Fruit fly (Drosophila melanogaster): ENCODE data around the gene I-2.

DNA sequence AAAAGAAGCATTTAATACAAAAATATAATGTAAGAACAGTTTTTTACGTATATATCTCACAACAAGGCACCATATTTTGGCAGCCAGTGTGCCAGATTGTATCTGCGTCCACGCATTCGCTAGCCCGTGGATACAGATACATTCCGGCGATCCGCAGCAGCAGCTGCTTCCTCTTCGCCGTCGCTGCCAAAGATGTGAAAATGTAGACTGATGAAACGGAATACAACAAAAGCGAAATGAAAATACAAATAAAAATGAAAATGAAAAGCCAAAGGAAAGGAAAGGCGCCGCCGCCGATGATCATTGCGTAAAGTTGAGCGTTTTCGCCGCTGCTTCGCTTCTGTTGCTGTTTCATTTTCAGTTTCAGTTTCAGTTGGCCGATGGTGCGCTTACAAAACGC is 20.9 kb downstream of the I-2 start:
- TF ChIP-seq brk (GFP tag; optimal IDR thresholded peaks at IDR 0.05) = no peak
- no peak for TF ChIP-seq HLH106 (tag; optimal IDR thresholded peaks at IDR 0.05)
- no peak for TF ChIP-seq h (GFP tag; optimal IDR thresholded peaks at IDR 0.05)
- TF ChIP-seq sv (GFP tag; optimal IDR thresholded peaks at IDR 0.05) = no peak
- no peak for TF ChIP-seq CrebA (GFP tag; optimal IDR thresholded peaks at IDR 0.05; ENCODE audit: borderline replicate concordance)
- TF ChIP-seq pan (optimal IDR thresholded peaks at IDR 0.05) = no peak
- TF ChIP-seq dl (GFP tag; optimal IDR thresholded peaks at IDR 0.05; ENCODE audit: insufficient read depth in 1 of 2, partially characterized antibody in 2 of 2) = no peak
- no peak for TF ChIP-seq Myc (optimal IDR thresholded peaks at IDR 0.05)
- TF ChIP-seq jim (GFP tag; optimal IDR thresholded peaks at IDR 0.05) = no peak
- TF ChIP-seq Hnf4 (GFP tag; optimal IDR thresholded peaks at IDR 0.05) = no peak
- TF ChIP-seq br (GFP tag; optimal IDR thresholded peaks at IDR 0.05) = no peak
- no peak for TF ChIP-seq usp (GFP tag; optimal IDR thresholded peaks at IDR 0.05)

Measured in whole organism, wandering third instar larva.